Fruit fly (Drosophila melanogaster): ENCODE data around the gene CG8661.
A peak's percentile ranks its signal among the peaks of the same experiment; 100 is the strongest.

Gene CG8661

dm6 chrX:17329933-17330674 lies 45.8 kb upstream of the CG8661 start:
- TF ChIP-seq pfk (GFP tag; optimal IDR thresholded peaks at IDR 0.05) (no peak), CG3995 (GFP tag; optimal IDR thresholded peaks at IDR 0.05) (no peak), Rfx (GFP tag; IDR thresholded peaks at IDR 0.05) (peak; percentile 68), ind (GFP tag; optimal IDR thresholded peaks at IDR 0.05) (peak; percentile 49), H2.0 (GFP tag; IDR thresholded peaks at IDR 0.05) (no peak), CG18764 (GFP tag; optimal IDR thresholded peaks at IDR 0.05) (peak; percentile 8), Gug (GFP tag; IDR thresholded peaks at IDR 0.05) (no peak), CG6813 (GFP tag; optimal IDR thresholded peaks at IDR 0.05) (peak; percentile 12), HmgD (GFP tag; optimal IDR thresholded peaks at IDR 0.05) (no peak), CG7839 (tag; optimal IDR thresholded peaks at IDR 0.05) (peak; percentile 75), bab2 (GFP tag; optimal IDR thresholded peaks at IDR 0.05) (peak; percentile 23), ken (GFP tag; IDR thresholded peaks at IDR 0.05) (no peak), maf-S (GFP tag; optimal IDR thresholded peaks at IDR 0.05) (peak; percentile 6), CG1024 (GFP tag; IDR thresholded peaks at IDR 0.05) (no peak), klu (GFP tag; IDR thresholded peaks at IDR 0.05) (no peak), CG5180 (GFP tag; optimal IDR thresholded peaks at IDR 0.05) (no peak), CG4820 (GFP tag; optimal IDR thresholded peaks at IDR 0.05) (peak; percentile 6), Dll (GFP tag; IDR thresholded peaks at IDR 0.05; ENCODE audit: partially characterized antibody) (no peak), Dbx (GFP tag; IDR thresholded peaks at IDR 0.05) (peak; percentile 44; the same call in 1 of the 3 replicates), CG18011 (GFP tag; optimal IDR thresholded peaks at IDR 0.05) (no peak), Fer2 (tag; optimal IDR thresholded peaks at IDR 0.05) (peak; percentile 10), bowl (GFP tag; IDR thresholded peaks at IDR 0.05) (no peak), fd96Cb (tag; optimal IDR thresholded peaks at IDR 0.05) (peak; percentile 14), CG17829 (tag; optimal IDR thresholded peaks at IDR 0.05) (peak; percentile 4), sug (tag; optimal IDR thresholded peaks at IDR 0.05) (peak; percentile 33), tup (GFP tag; optimal IDR thresholded peaks at IDR 0.05) (no peak), CG1602 (GFP tag; optimal IDR thresholded peaks at IDR 0.05) (peak; percentile 5), peb (GFP tag; IDR thresholded peaks at IDR 0.05) (no peak), CG7928 (GFP tag; optimal IDR thresholded peaks at IDR 0.05) (peak; percentile 4), Ssrp (tag; optimal IDR thresholded peaks at IDR 0.05) (no peak), CG10979 (tag; optimal IDR thresholded peaks at IDR 0.05) (peak; percentile 35), HHEX (GFP tag; optimal IDR thresholded peaks at IDR 0.05) (peak; percentile 35), CHES-1-like (GFP tag; optimal IDR thresholded peaks at IDR 0.05) (peak; percentile 13), CG4424 (GFP tag; optimal IDR thresholded peaks at IDR 0.05) (peak; percentile 24), CG3847 (GFP tag; IDR thresholded peaks at IDR 0.05) (0 out of 2 replicates have a peak, but pooled peaks have one; percentile 33), p53 (GFP tag; optimal IDR thresholded peaks at IDR 0.05) (no peak), hb (GFP tag; IDR thresholded peaks at IDR 0.05; ENCODE audit: partially characterized antibody) (no peak), CG11695 (GFP tag; IDR thresholded peaks at IDR 0.05) (peak; percentile 80; the same call in 2 of the 3 replicates), HLH3B (GFP tag; IDR thresholded peaks at IDR 0.05) (0 out of 2 replicates have a peak, but pooled peaks have one; percentile 8), CG6689 (GFP tag; IDR thresholded peaks at IDR 0.05) (peak; percentile 45; the same call in 1 of the 2 replicates), slp2 (GFP tag; optimal IDR thresholded peaks at IDR 0.05) (peak; percentile 2), CG12155 (GFP tag; optimal IDR thresholded peaks at IDR 0.05) (peak; percentile 44), disco-r (GFP tag; optimal IDR thresholded peaks at IDR 0.05) (peak; percentile 2), CG8478 (optimal IDR thresholded peaks at IDR 0.05) (no peak), pnt (GFP tag; optimal IDR thresholded peaks at IDR 0.05) (no peak), Nf-YC (tag; optimal IDR thresholded peaks at IDR 0.05) (peak; percentile 57), CG11560 (tag; IDR thresholded peaks at IDR 0.05) (no peak), gsb (GFP tag; IDR thresholded peaks at IDR 0.05) (peak; percentile 45; the same call in 1 of the 2 replicates), al (GFP tag; IDR thresholded peaks at IDR 0.05) (peak; percentile 56), D19A (tag; optimal IDR thresholded peaks at IDR 0.05) (peak; percentile 33)
